Fruit fly (Drosophila melanogaster): ENCODE data around the gene CG10853.

CG10853 gene

dm6 chr3L:3947301-3947941 is at the start of gene CG10853:
Gene CG10853, plus strand, starts transcription at chr3L:3947891.
- TF ChIP-seq dsx (GFP tag; optimal IDR thresholded peaks at IDR 0.05; ENCODE audit: poor library complexity, severe bottlenecking) (peak; percentile 14), achi (GFP tag; optimal IDR thresholded peaks at IDR 0.05) (no peak)

- peak; percentile 44 for TF ChIP-seq CG31627 (GFP tag; optimal IDR thresholded peaks at IDR 0.05)
- no peak for TF ChIP-seq net (GFP tag; optimal IDR thresholded peaks at IDR 0.05)
- TF ChIP-seq Eip93F (GFP tag; optimal IDR thresholded peaks at IDR 0.05): no peak
- TF ChIP-seq ss (GFP tag; optimal IDR thresholded peaks at IDR 0.05): no peak
- no peak for TF ChIP-seq CG3919 (GFP tag; optimal IDR thresholded peaks at IDR 0.05)
- TF ChIP-seq eg (GFP tag; IDR thresholded peaks at IDR 0.05): no peak
- no peak for TF ChIP-seq CG8632 (GFP tag; optimal IDR thresholded peaks at IDR 0.05)
- TF ChIP-seq vri (GFP tag; optimal IDR thresholded peaks at IDR 0.05): peak; percentile 20
- peak; percentile 41 for TF ChIP-seq Smox (GFP tag; optimal IDR thresholded peaks at IDR 0.05)
- TF ChIP-seq CG3032 (tag; optimal IDR thresholded peaks at IDR 0.05): no peak
- no peak for TF ChIP-seq CG16779 (tag; optimal IDR thresholded peaks at IDR 0.05)
- peak; percentile 100 for TF ChIP-seq fkh (GFP tag; optimal IDR thresholded peaks at IDR 0.05)
- TF ChIP-seq CG11294 (GFP tag; IDR thresholded peaks at IDR 0.05): no peak
- no peak for TF ChIP-seq CG8319 (GFP tag; optimal IDR thresholded peaks at IDR 0.05)
- TF ChIP-seq salr (GFP tag; optimal IDR thresholded peaks at IDR 0.05): no peak
- no peak for TF ChIP-seq fd85E (GFP tag; optimal IDR thresholded peaks at IDR 0.05)
- TF ChIP-seq CG34406 (GFP tag; optimal IDR thresholded peaks at IDR 0.05): no peak
- TF ChIP-seq CG6276 (GFP tag; optimal IDR thresholded peaks at IDR 0.05): no peak
- TF ChIP-seq acj6 (GFP tag; optimal IDR thresholded peaks at IDR 0.05): peak; percentile 26
- no peak for TF ChIP-seq CG10669 (GFP tag; optimal IDR thresholded peaks at IDR 0.05)
- TF ChIP-seq Gug (GFP tag; IDR thresholded peaks at IDR 0.05): no peak
- no peak for TF ChIP-seq topi (GFP tag; optimal IDR thresholded peaks at IDR 0.05)
- no peak for TF ChIP-seq Ets21C (GFP tag; optimal IDR thresholded peaks at IDR 0.05)
- TF ChIP-seq Lpt (GFP tag; optimal IDR thresholded peaks at IDR 0.05): no peak
- no peak for TF ChIP-seq CG11902 (GFP tag; optimal IDR thresholded peaks at IDR 0.05)
- no peak for TF ChIP-seq spab (GFP tag; optimal IDR thresholded peaks at IDR 0.05)
- no peak for TF ChIP-seq CG11762 (GFP tag; optimal IDR thresholded peaks at IDR 0.05; ENCODE audit: insufficient read depth)
- peak; percentile 46 for TF ChIP-seq pdm3 (GFP tag; optimal IDR thresholded peaks at IDR 0.05)
- no peak for TF ChIP-seq Ets96B (tag; optimal IDR thresholded peaks at IDR 0.05)
- no peak for TF ChIP-seq Sox15 (GFP tag; optimal IDR thresholded peaks at IDR 0.05)
- no peak for TF ChIP-seq Sox102F (GFP tag; optimal IDR thresholded peaks at IDR 0.05)
- no peak for TF ChIP-seq CG6854 (GFP tag; optimal IDR thresholded peaks at IDR 0.05)
- peak; percentile 35 for TF ChIP-seq Hr38 (GFP tag; optimal IDR thresholded peaks at IDR 0.05)
- peak; percentile 12 for TF ChIP-seq Sox14 (GFP tag; optimal IDR thresholded peaks at IDR 0.05)
- TF ChIP-seq Eip75B (GFP tag; optimal IDR thresholded peaks at IDR 0.05): no peak
- TF ChIP-seq dac (GFP tag; optimal IDR thresholded peaks at IDR 0.05): no peak
- TF ChIP-seq CG32006 (GFP tag; optimal IDR thresholded peaks at IDR 0.05): no peak
- TF ChIP-seq Hr39 (GFP tag; optimal IDR thresholded peaks at IDR 0.05): peak; percentile 16
- TF ChIP-seq Eip78C (GFP tag): peak; percentile 74
- no peak for TF ChIP-seq CG6163 (GFP tag; IDR thresholded peaks at IDR 0.05)
- TF ChIP-seq achi (GFP tag; optimal IDR thresholded peaks at IDR 0.05): no peak
- TF ChIP-seq CG9139 (GFP tag; optimal IDR thresholded peaks at IDR 0.05): peak; percentile 4
- no peak for TF ChIP-seq CG1621 (tag; optimal IDR thresholded peaks at IDR 0.05)
- peak; percentile 57 for TF ChIP-seq esn (GFP tag; optimal IDR thresholded peaks at IDR 0.05)
- peak; percentile 26 for TF ChIP-seq OdsH (GFP tag; optimal IDR thresholded peaks at IDR 0.05)
- peak; percentile 55 for TF ChIP-seq CG10631 (GFP tag; optimal IDR thresholded peaks at IDR 0.05)
- TF ChIP-seq Blimp-1 (GFP tag; optimal IDR thresholded peaks at IDR 0.05): no peak
- TF ChIP-seq Met (GFP tag; optimal IDR thresholded peaks at IDR 0.05): peak; percentile 27
- no peak for TF ChIP-seq CG6792 (GFP tag; optimal IDR thresholded peaks at IDR 0.05)
Measured at dm6 chr3L:3898978-3899377, 48.7 kb upstream of the CG10853 start, which contains the start of gene Ccz1. Gene Ccz1, minus strand, starts transcription at chr3L:3899156.

Data from whole organism, prepupa.